Worm (Caenorhabditis elegans): ENCODE results near the gene dyla-1.

- TF ChIP-seq lir-1 (GFP tag; conservative IDR thresholded peaks at IDR 0.05) (no peak), ama-1 (optimal IDR thresholded peaks at IDR 0.05) (no peak), ama-1 (GFP tag; optimal IDR thresholded peaks at IDR 0.05) (no peak), pha-4 (tag; optimal IDR thresholded peaks at IDR 0.05) (no peak), atf-7 (tag; optimal IDR thresholded peaks at IDR 0.05) (no peak)
Measured at ce11 chrX:16795978-16796377, 44.9 kb upstream of the dyla-1 start, which contains the start of gene aak-2.
